Fruit fly (Drosophila melanogaster): Measurements from ENCODE around the gene Fer3HCH.

Gene Fer3HCH

dm6 chrX:13127973-13128749 is 20.2 kb upstream of the Fer3HCH start:
- TF ChIP-seq CG7045 (GFP tag; optimal IDR thresholded peaks at IDR 0.05) (no peak), CG14711 (tag; optimal IDR thresholded peaks at IDR 0.05) (peak; percentile 14), ovo (GFP tag; optimal IDR thresholded peaks at IDR 0.05) (peak; percentile 60), pad (GFP tag; optimal IDR thresholded peaks at IDR 0.05) (peak; percentile 39)

dm6 chrX:13125559-13125958 is 17.6 kb upstream of the Fer3HCH start:
- no peak for TF ChIP-seq Hr96 (GFP tag; optimal IDR thresholded peaks at IDR 0.05)
- peak; percentile 30 for TF ChIP-seq CG7101 (tag; optimal IDR thresholded peaks at IDR 0.05)
- TF ChIP-seq Crg-1 (GFP tag; optimal IDR thresholded peaks at IDR 0.05): no peak
- no peak for TF ChIP-seq Clk (GFP tag; optimal IDR thresholded peaks at IDR 0.05)
- peak; percentile 11 for TF ChIP-seq CG14711 (tag; optimal IDR thresholded peaks at IDR 0.05)
- no peak for TF ChIP-seq CG5204 (GFP tag; optimal IDR thresholded peaks at IDR 0.05)
- peak; percentile 96 for TF ChIP-seq kay (GFP tag; ENCODE audit: borderline replicate concordance)
- no peak for TF ChIP-seq Mnt (GFP tag; optimal IDR thresholded peaks at IDR 0.05)
- TF ChIP-seq toe (GFP tag; optimal IDR thresholded peaks at IDR 0.05): no peak
- TF ChIP-seq CG11617 (GFP tag; optimal IDR thresholded peaks at IDR 0.05): no peak
- TF ChIP-seq cic (GFP tag; optimal IDR thresholded peaks at IDR 0.05): peak; percentile 91

- TF ChIP-seq kay (GFP tag; ENCODE audit: borderline replicate concordance): no peak
- peak; percentile 44 for TF ChIP-seq tj (GFP tag; optimal IDR thresholded peaks at IDR 0.05)
These were observed 8.6 kb upstream of the Fer3HCH start for dm6 chrX:13116438-13117243.

dm6 chrX:13114861-13115260 is 6.9 kb upstream of the Fer3HCH start, which contains the start of gene CG42237:
Gene CG42237, plus strand, starts transcription at chrX:13115131.
- no peak for TF ChIP-seq tj (GFP tag; optimal IDR thresholded peaks at IDR 0.05)
- no peak for TF ChIP-seq CG11617 (GFP tag; optimal IDR thresholded peaks at IDR 0.05)
- TF ChIP-seq ovo (GFP tag; optimal IDR thresholded peaks at IDR 0.05): no peak
- TF ChIP-seq Crg-1 (GFP tag; optimal IDR thresholded peaks at IDR 0.05): no peak
- TF ChIP-seq CG7045 (GFP tag; optimal IDR thresholded peaks at IDR 0.05): no peak
- no peak for TF ChIP-seq kay (GFP tag; ENCODE audit: borderline replicate concordance)
- no peak for TF ChIP-seq bab1 (GFP tag; optimal IDR thresholded peaks at IDR 0.05)
- no peak for TF ChIP-seq CG5204 (GFP tag; optimal IDR thresholded peaks at IDR 0.05)
- no peak for TF ChIP-seq CG33017 (tag; optimal IDR thresholded peaks at IDR 0.05)
- TF ChIP-seq Mnt (GFP tag; optimal IDR thresholded peaks at IDR 0.05): no peak
- no peak for TF ChIP-seq cnc (optimal IDR thresholded peaks at IDR 0.05)

dm6 chrX:13113863-13114407 is 5.9 kb upstream of the Fer3HCH start:
- TF ChIP-seq Clk (GFP tag; optimal IDR thresholded peaks at IDR 0.05): no peak
- TF ChIP-seq CG7101 (tag; optimal IDR thresholded peaks at IDR 0.05): no peak
- no peak for TF ChIP-seq CG33017 (tag; optimal IDR thresholded peaks at IDR 0.05)
- no peak for TF ChIP-seq bab1 (GFP tag; optimal IDR thresholded peaks at IDR 0.05)
- no peak for TF ChIP-seq Hr96 (GFP tag; optimal IDR thresholded peaks at IDR 0.05)
- no peak for TF ChIP-seq CG14711 (tag; optimal IDR thresholded peaks at IDR 0.05)
- no peak for TF ChIP-seq CG5204 (GFP tag; optimal IDR thresholded peaks at IDR 0.05)
- no peak for TF ChIP-seq CG12768 (GFP tag; optimal IDR thresholded peaks at IDR 0.05)
- no peak for TF ChIP-seq pad (GFP tag; optimal IDR thresholded peaks at IDR 0.05)
- no peak for TF ChIP-seq Mnt (GFP tag; optimal IDR thresholded peaks at IDR 0.05)
- TF ChIP-seq kay (GFP tag; ENCODE audit: borderline replicate concordance): no peak
- no peak for TF ChIP-seq CG11617 (GFP tag; optimal IDR thresholded peaks at IDR 0.05)
- TF ChIP-seq tj (GFP tag; optimal IDR thresholded peaks at IDR 0.05): no peak
- TF ChIP-seq CG7045 (GFP tag; optimal IDR thresholded peaks at IDR 0.05): no peak
- no peak for TF ChIP-seq ovo (GFP tag; optimal IDR thresholded peaks at IDR 0.05)
- no peak for TF ChIP-seq CG1620 (GFP tag; optimal IDR thresholded peaks at IDR 0.05)
- TF ChIP-seq toe (GFP tag; optimal IDR thresholded peaks at IDR 0.05): no peak
- no peak for TF ChIP-seq Crg-1 (GFP tag; optimal IDR thresholded peaks at IDR 0.05)

dm6 chrX:13112238-13112829 is 4.3 kb upstream of the Fer3HCH start, which contains the start of gene Chpf:
Gene Chpf, minus strand, starts transcription at chrX:13112462.
- TF ChIP-seq CG7101 (tag; optimal IDR thresholded peaks at IDR 0.05) (no peak), CG11617 (GFP tag; optimal IDR thresholded peaks at IDR 0.05) (no peak), CG33017 (tag; optimal IDR thresholded peaks at IDR 0.05) (no peak), cic (GFP tag; optimal IDR thresholded peaks at IDR 0.05) (no peak), Mnt (GFP tag; optimal IDR thresholded peaks at IDR 0.05) (peak; percentile 34), Hr96 (GFP tag; optimal IDR thresholded peaks at IDR 0.05) (peak; percentile 48), tj (GFP tag; optimal IDR thresholded peaks at IDR 0.05) (no peak), CG1620 (GFP tag; optimal IDR thresholded peaks at IDR 0.05) (no peak)

All from whole organism, adult.